Worm (Caenorhabditis elegans) whole organism, L3 larva: ENCODE measurements around the gene F42G10.1.
A peak's percentile ranks its signal among the peaks of the same experiment; 100 is the strongest.

Experiments
- R02D3.7 ChIP-seq: fragments of 150-350 bp; optimal IDR thresholded peaks from 2 replicates; lab custom pipeline; 2014; ENCODE audit warnings: missing biosample characterization, missing genetic modification characterization
- ZK546.5 ChIP-seq: sonication (generic microtip); optimal IDR thresholded peaks from 2 replicates; lab custom pipeline; 2017; ENCODE audit warnings: missing biosample characterization, missing genetic modification characterization
- aly-2 ChIP-seq: fragments of 150-350 bp; optimal IDR thresholded peaks from 2 replicates; lab custom pipeline; 2014; ENCODE audit warnings: missing biosample characterization, missing genetic modification characterization
- ama-1 ChIP-seq: fragments of 150-350 bp; optimal IDR thresholded peaks from 2 replicates; lab custom pipeline; 2018
- ceh-16 ChIP-seq: sonication (generic microtip); optimal IDR thresholded peaks from 2 replicates; lab custom pipeline; 2017; ENCODE audit warnings: missing biosample characterization, missing genetic modification characterization
- ceh-28 ChIP-seq: fragments of 150-350 bp; optimal IDR thresholded peaks from 2 replicates; lab custom pipeline; 2014; ENCODE audit warnings: missing biosample characterization, missing genetic modification reagents, missing genetic modification characterization
- ceh-82 ChIP-seq: fragments of 150-350 bp; optimal IDR thresholded peaks from 2 replicates; lab custom pipeline; 2014; ENCODE audit warnings: missing biosample characterization, missing genetic modification characterization
- ceh-9 ChIP-seq: sonication (generic microtip); optimal IDR thresholded peaks from 2 replicates; lab custom pipeline; 2018; ENCODE audit warnings: missing biosample characterization, missing genetic modification characterization
- daf-12 ChIP-seq: fragments of 150-350 bp; optimal IDR thresholded peaks from 2 replicates; lab custom pipeline; 2014; ENCODE audit warnings: missing biosample characterization, missing genetic modification reagents, missing genetic modification characterization
- egl-27 ChIP-seq: sonication (generic microtip); optimal IDR thresholded peaks from 4 replicates; lab custom pipeline; 2017; ENCODE audit warnings: missing biosample characterization, missing genetic modification reagents, missing genetic modification characterization
- egl-5 ChIP-seq: fragments of 150-350 bp; optimal IDR thresholded peaks from 2 replicates; lab custom pipeline; 2017; ENCODE audit warnings: missing biosample characterization, missing genetic modification reagents, missing genetic modification characterization, inconsistent platforms
- elt-1 ChIP-seq: fragments of 150-350 bp; optimal IDR thresholded peaks from 2 replicates; lab custom pipeline; 2014; ENCODE audit warnings: missing biosample characterization, missing genetic modification characterization
- elt-2 ChIP-seq: sonication (generic microtip); optimal IDR thresholded peaks from 2 replicates; lab custom pipeline; 2016; ENCODE audit warnings: missing genetic modification reagents, mild to moderate bottlenecking, missing genetic modification characterization, missing compliant biosample characterization
- elt-3 ChIP-seq, 3 experiments: fragments of 150-350 bp in 1 of 3; sonication (generic microtip) in 2 of 3; optimal IDR thresholded peaks; 2 replicates in 2 of 3; 4 replicates in 1 of 3; lab custom pipeline; 2014 to 2017; ENCODE audit warnings: missing biosample characterization in 3 of 3, missing genetic modification characterization in 3 of 3
- eor-1 ChIP-seq, 2 experiments: fragments of 150-350 bp; optimal IDR thresholded peaks; 2 replicates each; lab custom pipeline; 2014 to 2018; ENCODE audit warnings: missing biosample characterization in 2 of 2, missing genetic modification characterization in 2 of 2
- fkh-10 ChIP-seq: sonication (generic microtip); optimal IDR thresholded peaks from 2 replicates; lab custom pipeline; 2017; ENCODE audit warnings: missing biosample characterization, missing genetic modification reagents, missing genetic modification characterization
- fkh-2 ChIP-seq: fragments of 150-350 bp; optimal IDR thresholded peaks from 2 replicates; lab custom pipeline; 2014; ENCODE audit warnings: missing biosample characterization, missing genetic modification reagents, missing genetic modification characterization
- fos-1 ChIP-seq: fragments of 150-350 bp; optimal IDR thresholded peaks from 2 replicates; lab custom pipeline; 2014; ENCODE audit warnings: missing biosample characterization, missing genetic modification characterization
- hmg-11 ChIP-seq: sonication (generic microtip); optimal IDR thresholded peaks from 2 replicates; lab custom pipeline; 2016; ENCODE audit warnings: missing genetic modification characterization, missing compliant biosample characterization
- jun-1 ChIP-seq: fragments of 150-350 bp; optimal IDR thresholded peaks from 2 replicates; lab custom pipeline; 2014; ENCODE audit warnings: missing biosample characterization, missing genetic modification reagents, missing genetic modification characterization
- lin-15B ChIP-seq: fragments of 150-350 bp; optimal IDR thresholded peaks from 2 replicates; lab custom pipeline; 2014; ENCODE audit warnings: missing biosample characterization, missing genetic modification characterization
- lin-39 ChIP-seq: fragments of 150-350 bp; optimal IDR thresholded peaks from 2 replicates; lab custom pipeline; 2018; ENCODE audit warnings: missing biosample characterization, missing genetic modification reagents, missing genetic modification characterization
- lsy-12 ChIP-seq: sonication (generic microtip); optimal IDR thresholded peaks from 2 replicates; lab custom pipeline; 2016; ENCODE audit warnings: mild to moderate bottlenecking, missing genetic modification characterization, missing compliant biosample characterization
- mdl-1 ChIP-seq: fragments of 150-350 bp; optimal IDR thresholded peaks from 2 replicates; lab custom pipeline; 2014; ENCODE audit warnings: missing biosample characterization, missing genetic modification characterization
- mml-1 ChIP-seq: fragments of 150-350 bp; sonication (generic microtip); optimal IDR thresholded peaks from 3 replicates; lab custom pipeline; 2014; ENCODE audit warnings: missing biosample characterization, missing genetic modification characterization
- nfya-1 ChIP-seq: sonication (generic microtip); optimal IDR thresholded peaks from 2 replicates; lab custom pipeline; 2017; ENCODE audit warnings: missing genetic modification characterization, mild to moderate bottlenecking, missing compliant biosample characterization, antibody characterized with exemption, moderate library complexity; ENCODE audit not compliant: insufficient read depth
- nhr-11 ChIP-seq: fragments of 150-350 bp; optimal IDR thresholded peaks from 2 replicates; lab custom pipeline; 2014; ENCODE audit warnings: missing biosample characterization, missing genetic modification characterization
- nhr-12 ChIP-seq: fragments of 150-350 bp; optimal IDR thresholded peaks from 2 replicates; lab custom pipeline; 2014; ENCODE audit warnings: missing biosample characterization, missing genetic modification characterization
- nhr-23 ChIP-seq: fragments of 150-350 bp; optimal IDR thresholded peaks from 2 replicates; lab custom pipeline; 2014; ENCODE audit warnings: missing biosample characterization, missing genetic modification reagents, missing genetic modification characterization
- nhr-237 ChIP-seq: fragments of 150-350 bp; optimal IDR thresholded peaks from 2 replicates; lab custom pipeline; 2014; ENCODE audit warnings: missing biosample characterization, missing genetic modification characterization
- nhr-25 ChIP-seq: sonication (generic microtip); optimal IDR thresholded peaks from 2 replicates; lab custom pipeline; 2017; ENCODE audit warnings: missing biosample characterization, missing genetic modification characterization
- nhr-28 ChIP-seq: fragments of 150-350 bp; optimal IDR thresholded peaks from 2 replicates; lab custom pipeline; 2014; ENCODE audit warnings: missing biosample characterization, missing genetic modification characterization
- nhr-43 ChIP-seq: sonication (generic microtip); optimal IDR thresholded peaks from 2 replicates; lab custom pipeline; 2016; ENCODE audit warnings: mild to moderate bottlenecking, missing genetic modification characterization, missing compliant biosample characterization; ENCODE audit not compliant: poor library complexity, severe bottlenecking
- nhr-67 ChIP-seq: fragments of 150-350 bp; optimal IDR thresholded peaks from 2 replicates; lab custom pipeline; 2014; ENCODE audit warnings: missing biosample characterization, missing genetic modification characterization
- nhr-76 ChIP-seq: fragments of 150-350 bp; sonication (generic microtip); optimal IDR thresholded peaks from 5 replicates; lab custom pipeline; 2014; ENCODE audit warnings: missing biosample characterization, missing genetic modification characterization
- nhr-77 ChIP-seq: fragments of 150-350 bp; optimal IDR thresholded peaks from 2 replicates; lab custom pipeline; 2014; ENCODE audit warnings: missing biosample characterization, missing genetic modification characterization
- pha-4 ChIP-seq: fragments of 150-350 bp; optimal IDR thresholded peaks from 2 replicates; lab custom pipeline; 2014; ENCODE audit warnings: missing biosample characterization, missing genetic modification reagents, missing genetic modification characterization
- pqm-1 ChIP-seq: fragments of 150-350 bp; optimal IDR thresholded peaks from 2 replicates; lab custom pipeline; 2017; ENCODE audit warnings: missing biosample characterization, missing genetic modification characterization, inconsistent platforms
- sea-2 ChIP-seq: fragments of 150-350 bp; sonication (generic microtip); optimal IDR thresholded peaks from 4 replicates; lab custom pipeline; 2014; ENCODE audit warnings: missing biosample characterization, missing genetic modification reagents, missing genetic modification characterization
- skn-1 ChIP-seq: fragments of 150-350 bp; optimal IDR thresholded peaks from 2 replicates; lab custom pipeline; 2014; ENCODE audit warnings: missing biosample characterization, missing genetic modification characterization
- snpc-4 ChIP-seq: fragments of 150-350 bp; optimal IDR thresholded peaks from 2 replicates; lab custom pipeline; 2014; ENCODE audit warnings: missing biosample characterization, missing genetic modification characterization
- tbx-2 ChIP-seq: sonication (generic microtip); optimal IDR thresholded peaks from 2 replicates; lab custom pipeline; 2016; ENCODE audit warnings: mild to moderate bottlenecking, missing genetic modification characterization, missing compliant biosample characterization
- unc-39 ChIP-seq: sonication (generic microtip); optimal IDR thresholded peaks from 4 replicates; lab custom pipeline; 2017; ENCODE audit warnings: missing biosample characterization, missing genetic modification characterization
- unc-62 ChIP-seq: fragments of 150-350 bp; sonication (generic microtip); optimal IDR thresholded peaks from 4 replicates; lab custom pipeline; 2014; ENCODE audit warnings: missing biosample characterization, missing genetic modification reagents, missing genetic modification characterization
- zag-1 ChIP-seq: fragments of 150-350 bp; optimal IDR thresholded peaks from 2 replicates; lab custom pipeline; 2014; ENCODE audit warnings: missing biosample characterization, missing genetic modification characterization
- ztf-11 ChIP-seq: fragments of 150-350 bp; optimal IDR thresholded peaks from 2 replicates; lab custom pipeline; 2014; ENCODE audit warnings: missing biosample characterization, missing genetic modification characterization
- ztf-4 ChIP-seq: fragments of 150-350 bp; optimal IDR thresholded peaks from 2 replicates; lab custom pipeline; 2014; ENCODE audit warnings: missing biosample characterization, missing genetic modification characterization

Gene F42G10.1

ce11 chrX:10030836-10031235 is 8.9 kb upstream of the F42G10.1 start, which contains the start of gene sek-6:
Gene sek-6, plus strand, starts transcription at chrX:10031150.
- TF ChIP-seq elt-2 (tag; lab: Kevin White, UChicago) (peak; percentile 44), lin-15B (tag; lab: Kevin White, UChicago) (no peak), R02D3.7 (tag; lab: Kevin White, UChicago) (no peak)

- TF ChIP-seq elt-1 (tag; lab: Kevin White, UChicago) (no peak), egl-5 (tag; lab: Kevin White, UChicago) (no peak), ztf-11 (tag; lab: Kevin White, UChicago) (no peak), R02D3.7 (tag; lab: Kevin White, UChicago) (no peak), ceh-82 (no peak), pha-4 (tag; lab: Kevin White, UChicago) (no peak)
Observed at ce11 chrX:10027556-10027955, 5.6 kb upstream of the F42G10.1 start, which contains the start of gene mkk-4. Gene mkk-4, plus strand, starts transcription at chrX:10027856.

- no peak for TF ChIP-seq ceh-82
- no peak for TF ChIP-seq pqm-1
- TF ChIP-seq nfya-1 (tag; lab: Kevin White, UChicago), result peak; percentile 60
- TF ChIP-seq nhr-23 (tag; lab: Kevin White, UChicago), result peak; percentile 54
- no peak for TF ChIP-seq ceh-16 (tag; lab: Kevin White, UChicago)
- TF ChIP-seq ceh-9 (tag; lab: Kevin White, UChicago), result no peak
- TF ChIP-seq jun-1, result no peak
- TF ChIP-seq unc-39 (tag; lab: Kevin White, UChicago), result no peak
- TF ChIP-seq elt-2 (tag; lab: Kevin White, UChicago), result peak; percentile 4
- TF ChIP-seq nhr-77 (tag; lab: Kevin White, UChicago), result no peak
- TF ChIP-seq nhr-43 (tag; lab: Kevin White, UChicago), result no peak
- TF ChIP-seq nhr-25 (tag; lab: Kevin White, UChicago), result peak; percentile 30
- TF ChIP-seq unc-62 (GFP tag; lab: Kevin White, UChicago), result no peak
- TF ChIP-seq ztf-11 (tag; lab: Kevin White, UChicago), result no peak
- TF ChIP-seq fos-1 (tag; lab: Kevin White, UChicago), result no peak
- no peak for TF ChIP-seq ztf-4 (tag; lab: Kevin White, UChicago)
- peak; percentile 48 for TF ChIP-seq snpc-4 (tag; lab: Kevin White, UChicago)
- no peak for TF ChIP-seq nhr-28 (tag; lab: Kevin White, UChicago)
- peak; percentile 49 for TF ChIP-seq hmg-11
- TF ChIP-seq mdl-1 (tag; lab: Kevin White, UChicago), result no peak
- TF ChIP-seq R02D3.7 (tag; lab: Kevin White, UChicago), result no peak
- TF ChIP-seq eor-1 (tag; optimal IDR thresholded peaks at IDR 0.05; lab: Kevin White, UChicago), result no peak
- no peak for TF ChIP-seq nhr-11 (tag; lab: Kevin White, UChicago)
- no peak for TF ChIP-seq ZK546.5 (tag; lab: Kevin White, UChicago)
- no peak for TF ChIP-seq skn-1
- TF ChIP-seq fkh-2 (tag; lab: Kevin White, UChicago), result no peak
- no peak for TF ChIP-seq aly-2 (tag; lab: Kevin White, UChicago)
- peak; percentile 79 for TF ChIP-seq pha-4 (tag; lab: Kevin White, UChicago)
- no peak for TF ChIP-seq ama-1
- TF ChIP-seq lin-39, result peak; percentile 49
- TF ChIP-seq elt-3 (tag; optimal IDR thresholded peaks at IDR 0.05; lab: Kevin White, UChicago), result no peak
- TF ChIP-seq nhr-67, result no peak
- TF ChIP-seq egl-27 (tag; lab: Kevin White, UChicago), result peak; percentile 9
- no peak for TF ChIP-seq daf-12 (tag; lab: Kevin White, UChicago)
- TF ChIP-seq nhr-12 (tag; lab: Kevin White, UChicago), result no peak
- no peak for TF ChIP-seq tbx-2 (tag; lab: Kevin White, UChicago)
- TF ChIP-seq fkh-10 (GFP tag; lab: Kevin White, UChicago), result no peak
- TF ChIP-seq lin-15B (tag; lab: Kevin White, UChicago), result no peak
- peak; percentile 67 for TF ChIP-seq ceh-28
- no peak for TF ChIP-seq mml-1
- TF ChIP-seq lsy-12 (tag; lab: Kevin White, UChicago), result peak; percentile 48
- no peak for TF ChIP-seq zag-1 (tag; lab: Kevin White, UChicago)
- TF ChIP-seq egl-5 (tag; lab: Kevin White, UChicago), result peak; percentile 45
- no peak for TF ChIP-seq sea-2
- TF ChIP-seq nhr-76, result no peak
- peak; percentile 22 for TF ChIP-seq elt-1 (tag; lab: Kevin White, UChicago)
- TF ChIP-seq nhr-237 (tag; lab: Kevin White, UChicago), result no peak
Observed at ce11 chrX:10026347-10026746, 4.4 kb upstream of the F42G10.1 start.
